Worm (Caenorhabditis elegans) whole organism, L3 larva: ENCODE data around the gene Y46G5A.22.

Source experiments
- ama-1 ChIP-seq: fragments of 150-350 bp; optimal IDR thresholded peaks from 2 replicates; lab custom pipeline; 2018
- ceh-82 ChIP-seq: fragments of 150-350 bp; optimal IDR thresholded peaks from 2 replicates; lab custom pipeline; 2014; ENCODE audit warnings: missing biosample characterization, missing genetic modification characterization
- daf-12 ChIP-seq: fragments of 150-350 bp; optimal IDR thresholded peaks from 2 replicates; lab custom pipeline; 2014; ENCODE audit warnings: missing biosample characterization, missing genetic modification reagents, missing genetic modification characterization

DNA sequence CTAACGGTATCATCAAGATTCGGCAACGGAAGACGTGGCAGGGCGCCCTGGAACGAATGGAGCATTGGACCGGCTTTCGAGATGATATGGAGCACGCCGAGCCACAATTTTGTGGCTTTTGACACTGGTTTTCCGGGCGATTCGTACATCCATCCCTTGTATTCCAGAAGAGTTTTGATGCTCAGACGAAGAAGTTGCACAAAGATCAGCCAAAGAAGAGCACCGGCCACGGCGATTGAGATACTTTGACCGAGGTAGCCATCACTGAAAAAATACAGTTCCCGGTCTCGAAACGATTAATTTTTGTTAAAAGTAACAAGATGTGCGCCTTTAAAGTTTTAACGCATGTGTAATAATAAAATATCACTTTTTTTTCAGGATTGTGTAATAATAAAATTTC lies 23.2 kb downstream of the Y46G5A.22 start:
- TF ChIP-seq daf-12 (tag; lab: Kevin White, UChicago) (no peak), ceh-82 (tag; lab: Kevin White, UChicago) (no peak), ama-1 (no peak)
